Fruit fly (Drosophila melanogaster) whole organism, pupa: ENCODE data around the gene CG4757.

ENCODE experiments used
- CG12605 ChIP-seq: fragments of 200-800 bp; sonication (Bioruptor generic); IDR thresholded peaks from 2 replicates; pipeline ENCODE4 v1.3.6; 2022; ENCODE audit warnings: missing biosample characterization, missing genetic modification characterization
- CG13204 ChIP-seq: fragments of 200-800 bp; sonication (Bioruptor generic); optimal IDR thresholded peaks from 2 replicates; lab custom pipeline; 2018; ENCODE audit warnings: missing biosample characterization, mild to moderate bottlenecking, missing genetic modification characterization, moderate library complexity
- CG14655 ChIP-seq: fragments of 200-800 bp; sonication (Bioruptor generic); optimal IDR thresholded peaks from 3 replicates; lab custom pipeline; 2017; ENCODE audit warnings: mild to moderate bottlenecking, missing biosample characterization, missing genetic modification reagents, missing genetic modification characterization
- CG15710 ChIP-seq: fragments of 200-800 bp; sonication (Bioruptor generic); optimal IDR thresholded peaks from 2 replicates; lab custom pipeline; 2018; ENCODE audit warnings: missing biosample characterization, mild to moderate bottlenecking, missing genetic modification characterization, moderate library complexity
- CG17806 ChIP-seq: fragments of 200-800 bp; sonication (Bioruptor generic); optimal IDR thresholded peaks from 2 replicates; lab custom pipeline; 2018; ENCODE audit warnings: missing biosample characterization, mild to moderate bottlenecking, missing genetic modification characterization, moderate library complexity
- CG32121 ChIP-seq: fragments of 200-800 bp; sonication (Bioruptor generic); IDR thresholded peaks from 2 replicates; pipeline ENCODE4 v1.3.6; 2022; ENCODE audit warnings: missing biosample characterization, missing genetic modification characterization
- CG4496 ChIP-seq: fragments of 200-800 bp; sonication (Bioruptor generic); IDR thresholded peaks from 3 replicates; pipeline ENCODE4 v1.3.6; 2022; ENCODE audit warnings: missing biosample characterization, missing genetic modification characterization
- CG8159 ChIP-seq: fragments of 200-800 bp; sonication (Bioruptor generic); optimal IDR thresholded peaks from 3 replicates; lab custom pipeline; 2018; ENCODE audit warnings: missing biosample characterization, mild to moderate bottlenecking, missing genetic modification characterization, moderate library complexity
- CG9948 ChIP-seq: fragments of 200-800 bp; sonication (Bioruptor generic); optimal IDR thresholded peaks from 2 replicates; lab custom pipeline; 2018; ENCODE audit warnings: missing biosample characterization, mild to moderate bottlenecking, missing genetic modification characterization, moderate library complexity
- EcR ChIP-seq: fragments of 200-800 bp; sonication (Bioruptor generic); optimal IDR thresholded peaks from 3 replicates; lab custom pipeline; 2019; ENCODE audit warnings: missing biosample characterization, missing genetic modification characterization, mild to moderate bottlenecking, moderate library complexity, missing genetic modification reagents
- Pif1A ChIP-seq: fragments of 200-800 bp; sonication (Bioruptor generic); optimal IDR thresholded peaks from 3 replicates; lab custom pipeline; 2016; ENCODE audit warnings: missing biosample characterization, missing genetic modification characterization
- Snoo ChIP-seq: fragments of 200-800 bp; sonication (Bioruptor generic); optimal IDR thresholded peaks from 3 replicates; lab custom pipeline; 2017; ENCODE audit warnings: missing biosample characterization, mild to moderate bottlenecking, missing genetic modification characterization, inconsistent platforms
- gl ChIP-seq: fragments of 200-800 bp; sonication (Bioruptor generic); optimal IDR thresholded peaks from 2 replicates; lab custom pipeline; 2018; ENCODE audit warnings: missing biosample characterization, mild to moderate bottlenecking, missing genetic modification characterization

dm6 chr3R:11195792-11196191, 34.8 kb downstream of the CG4757 start, which contains the start of gene CG18577:
- TF ChIP-seq CG8159 (tag; lab: Kevin White, UChicago) (no peak), CG15710 (tag; lab: Kevin White, UChicago) (no peak), EcR (GFP tag; lab: Kevin White, UChicago) (no peak), CG4496 (GFP tag; lab: Robert Waterston, UW) (no peak), Pif1A (GFP tag; lab: Kevin White, UChicago) (no peak), CG9948 (tag; lab: Kevin White, UChicago) (no peak), CG12605 (no peak), gl (no peak), CG17806 (tag; lab: Kevin White, UChicago) (no peak), CG13204 (GFP tag; lab: Kevin White, UChicago) (no peak), CG14655 (GFP tag; lab: Kevin White, UChicago) (no peak), Snoo (no peak), CG32121 (GFP tag; lab: Robert Waterston, UW) (no peak)
